Fruit fly (Drosophila melanogaster) whole organism, embryonic: ENCODE data around the gene pbl.
A peak's percentile ranks its signal among the peaks of the same experiment; 100 is the strongest.

ENCODE experiments used
- Ada2b ChIP-seq: fragments of 200-800 bp; sonication (Bioruptor generic); IDR thresholded peaks from 2 replicates; pipeline ENCODE4 v1.3.6; 2022; ENCODE audit warnings: missing biosample characterization, missing genetic modification characterization
- CG1024 ChIP-seq: fragments of 200-800 bp; sonication (Bioruptor generic); IDR thresholded peaks from 2 replicates; pipeline ENCODE4 v1.3.6; 2022; ENCODE audit warnings: missing biosample characterization, missing genetic modification characterization
- CG11456 ChIP-seq: fragments of 200-800 bp; sonication (Bioruptor generic); IDR thresholded peaks from 3 replicates; pipeline ENCODE4 v1.3.6; 2022; ENCODE audit warnings: missing biosample characterization, missing genetic modification characterization
- CG11723 ChIP-seq: fragments of 200-800 bp; sonication (Bioruptor generic); optimal IDR thresholded peaks from 2 replicates; lab custom pipeline; 2017; ENCODE audit warnings: missing biosample characterization, mild to moderate bottlenecking, missing genetic modification characterization
- CG31224 ChIP-seq: fragments of 200-800 bp; sonication (Bioruptor generic); IDR thresholded peaks from 2 replicates; pipeline ENCODE4 v1.3.6; 2022; ENCODE audit warnings: missing biosample characterization, missing genetic modification characterization
- CG33213 ChIP-seq: fragments of 200-800 bp; sonication (Bioruptor generic); optimal IDR thresholded peaks from 3 replicates; lab custom pipeline; 2016; ENCODE audit warnings: missing biosample characterization, missing genetic modification characterization
- CG34376 ChIP-seq: fragments of 200-800 bp; sonication (Bioruptor generic); optimal IDR thresholded peaks from 2 replicates; lab custom pipeline; 2018; ENCODE audit warnings: missing biosample characterization, mild to moderate bottlenecking, missing genetic modification characterization
- CG34422 ChIP-seq: fragments of 200-800 bp; sonication (Bioruptor generic); IDR thresholded peaks from 3 replicates; pipeline ENCODE4 v1.3.6; 2022; ENCODE audit warnings: missing biosample characterization, missing genetic modification characterization
- CG3995 ChIP-seq: fragments of 200-800 bp; sonication (Bioruptor generic); optimal IDR thresholded peaks from 3 replicates; lab custom pipeline; 2016; ENCODE audit warnings: missing biosample characterization, missing genetic modification characterization
- CG4707 ChIP-seq: fragments of 200-800 bp; sonication (Bioruptor generic); optimal IDR thresholded peaks from 2 replicates; lab custom pipeline; 2018; ENCODE audit warnings: missing biosample characterization, mild to moderate bottlenecking, missing genetic modification characterization, moderate library complexity
- CG6765 ChIP-seq: fragments of 200-800 bp; sonication (Bioruptor generic); optimal IDR thresholded peaks from 3 replicates; lab custom pipeline; 2017; ENCODE audit warnings: missing biosample characterization, mild to moderate bottlenecking, missing genetic modification characterization
- CG7839 ChIP-seq: fragments of 200-800 bp; sonication (Bioruptor generic); optimal IDR thresholded peaks from 3 replicates; lab custom pipeline; 2018; ENCODE audit warnings: missing biosample characterization, mild to moderate bottlenecking, missing genetic modification characterization, moderate library complexity
- CG7987 ChIP-seq: fragments of 200-800 bp; sonication (Bioruptor generic); optimal IDR thresholded peaks from 2 replicates; lab custom pipeline; 2018; ENCODE audit warnings: missing biosample characterization, mild to moderate bottlenecking, missing genetic modification characterization, moderate library complexity
- CG9215 ChIP-seq: fragments of 200-800 bp; sonication (Bioruptor generic); IDR thresholded peaks from 2 replicates; pipeline ENCODE4 v1.3.6; 2022; ENCODE audit warnings: missing biosample characterization, missing genetic modification characterization
- Dek ChIP-seq: fragments of 200-800 bp; sonication (Bioruptor generic); optimal IDR thresholded peaks from 3 replicates; lab custom pipeline; 2019; ENCODE audit warnings: missing biosample characterization, mild to moderate bottlenecking, missing genetic modification characterization, moderate library complexity
- E2f1 ChIP-seq: fragments of 200-800 bp; sonication (Bioruptor generic); IDR thresholded peaks from 2 replicates; pipeline ENCODE4 v1.3.6; 2022; ENCODE audit warnings: missing biosample characterization, missing genetic modification characterization
- Eip74EF ChIP-seq, 2 experiments: fragments of 200-800 bp in 1 of 2; fragments of >200 bp in 1 of 2; sonication (Bioruptor generic) in 1 of 2; optimal IDR thresholded peaks; 2 replicates each; lab custom pipeline; 2017 to 2019; ENCODE audit warnings: missing biosample characterization in 2 of 2, missing genetic modification characterization in 2 of 2, mild to moderate bottlenecking in 1 of 2, moderate library complexity in 1 of 2
- GATAe ChIP-seq: fragments of 200-800 bp; sonication (Bioruptor generic); conservative IDR thresholded peaks from 2 replicates; pipeline ENCODE4 v1.3.6; 2022; ENCODE audit warnings: missing biosample characterization, missing genetic modification characterization
- HLH54F ChIP-seq: fragments of 200-800 bp; sonication (Bioruptor generic); optimal IDR thresholded peaks from 3 replicates; lab custom pipeline; 2016; ENCODE audit warnings: missing biosample characterization, missing genetic modification characterization
- HmgZ ChIP-seq: fragments of 200-800 bp; sonication (Bioruptor generic); optimal IDR thresholded peaks from 2 replicates; lab custom pipeline; 2018; ENCODE audit warnings: missing biosample characterization, mild to moderate bottlenecking, missing genetic modification characterization
- Lim3 ChIP-seq: fragments of 200-800 bp; sonication (Bioruptor generic); IDR thresholded peaks from 2 replicates; pipeline ENCODE4 v1.3.6; 2022; ENCODE audit warnings: missing biosample characterization, missing genetic modification characterization
- Mes4 ChIP-seq: fragments of 200-800 bp; sonication (Bioruptor generic); optimal IDR thresholded peaks from 2 replicates; lab custom pipeline; 2016; ENCODE audit warnings: missing biosample characterization, missing genetic modification characterization
- Pdp1 ChIP-seq, 2 experiments: fragments of 200-800 bp; sonication (Bioruptor generic); optimal IDR thresholded peaks; 3 replicates each; lab custom pipeline; 2016; ENCODE audit warnings: missing biosample characterization in 2 of 2, missing genetic modification characterization in 2 of 2, mild to moderate bottlenecking in 1 of 2, moderate library complexity in 1 of 2
- Sox102F ChIP-seq: fragments of 200-800 bp; sonication (Bioruptor generic); optimal IDR thresholded peaks from 2 replicates; lab custom pipeline; 2018; ENCODE audit warnings: missing biosample characterization, mild to moderate bottlenecking, missing genetic modification characterization, moderate library complexity
- Trl ChIP-seq, 3 experiments: fragments of >200 bp in 2 of 3; fragments of 200-800 bp in 1 of 3; sonication (Bioruptor generic) in 1 of 3; optimal IDR thresholded peaks; 2 replicates in 1 of 3; 3 replicates in 2 of 3; lab custom pipeline; 2016 to 2017; ENCODE audit warnings: missing biosample characterization in 1 of 3, missing genetic modification characterization in 1 of 3
- corto ChIP-seq: fragments of 200-800 bp; sonication (Bioruptor generic); optimal IDR thresholded peaks from 2 replicates; lab custom pipeline; 2016; ENCODE audit warnings: missing biosample characterization, mild to moderate bottlenecking, missing genetic modification characterization, moderate library complexity
- dan ChIP-seq: fragments of 200-800 bp; sonication (Bioruptor generic); IDR thresholded peaks from 2 replicates; pipeline ENCODE4 v1.3.6; 2022; ENCODE audit warnings: missing biosample characterization, missing genetic modification characterization
- disco-r ChIP-seq: fragments of 200-800 bp; sonication (Bioruptor generic); optimal IDR thresholded peaks from 2 replicates; lab custom pipeline; 2016; ENCODE audit warnings: missing biosample characterization, missing genetic modification characterization
- ems ChIP-seq: fragments of 200-800 bp; sonication (Bioruptor generic); optimal IDR thresholded peaks from 3 replicates; lab custom pipeline; 2016; ENCODE audit warnings: missing biosample characterization, missing genetic modification characterization
- gem ChIP-seq: fragments of 200-800 bp; sonication (Bioruptor generic); optimal IDR thresholded peaks from 2 replicates; lab custom pipeline; 2019; ENCODE audit warnings: missing biosample characterization, mild to moderate bottlenecking, missing genetic modification characterization, moderate library complexity
- gro ChIP-seq: fragments of 200-800 bp; sonication (Bioruptor generic); optimal IDR thresholded peaks from 2 replicates; lab custom pipeline; 2016; ENCODE audit warnings: missing biosample characterization, missing genetic modification characterization
- ham ChIP-seq: fragments of 200-800 bp; sonication (Bioruptor generic); IDR thresholded peaks from 2 replicates; pipeline ENCODE4 v1.3.6; 2022; ENCODE audit warnings: missing biosample characterization, missing genetic modification characterization
- ind ChIP-seq: fragments of 200-800 bp; sonication (Bioruptor generic); optimal IDR thresholded peaks from 3 replicates; lab custom pipeline; 2016; ENCODE audit warnings: missing biosample characterization, missing genetic modification characterization
- ken ChIP-seq: fragments of 200-800 bp; sonication (Bioruptor generic); IDR thresholded peaks from 3 replicates; pipeline ENCODE4 v1.3.6; 2022; ENCODE audit warnings: missing biosample characterization, missing genetic modification characterization
- lola ChIP-seq, 3 experiments: fragments of >200 bp in 2 of 3; fragments of 200-800 bp in 1 of 3; sonication (Bioruptor generic) in 1 of 3; optimal IDR thresholded peaks; 2 replicates each; lab custom pipeline; 2017 to 2019; ENCODE audit warnings: missing biosample characterization in 3 of 3, missing genetic modification characterization in 3 of 3, mild to moderate bottlenecking in 1 of 3, moderate library complexity in 1 of 3
- lov ChIP-seq, 2 experiments: fragments of 200-800 bp in 1 of 2; fragments of >200 bp in 1 of 2; sonication (Bioruptor generic) in 1 of 2; IDR thresholded peaks in 1 of 2; optimal IDR thresholded peaks in 1 of 2; 2 replicates in 1 of 2; 3 replicates in 1 of 2; pipeline versions ENCODE4 v1.3.6 to Lab custom; 2017 to 2022; ENCODE audit warnings: missing biosample characterization in 1 of 2, missing genetic modification characterization in 1 of 2
- mirr ChIP-seq: fragments of 200-800 bp; sonication (Bioruptor generic); optimal IDR thresholded peaks from 3 replicates; lab custom pipeline; 2018; ENCODE audit warnings: missing biosample characterization, mild to moderate bottlenecking, missing genetic modification characterization
- nau ChIP-seq: fragments of 200-800 bp; sonication (Bioruptor generic); optimal IDR thresholded peaks from 3 replicates; lab custom pipeline; 2017; ENCODE audit warnings: missing biosample characterization, mild to moderate bottlenecking, missing genetic modification characterization, missing genetic modification reagents
- nmo ChIP-seq: fragments of 200-800 bp; sonication (Bioruptor generic); optimal IDR thresholded peaks from 2 replicates; lab custom pipeline; 2018; ENCODE audit warnings: missing biosample characterization, mild to moderate bottlenecking, missing genetic modification characterization, moderate library complexity
- peb ChIP-seq: fragments of 200-800 bp; sonication (Bioruptor generic); IDR thresholded peaks from 2 replicates; pipeline ENCODE4 v1.3.6; 2022; ENCODE audit warnings: missing biosample characterization, missing genetic modification characterization
- pnt ChIP-seq: fragments of 200-800 bp; sonication (Bioruptor generic); optimal IDR thresholded peaks from 3 replicates; lab custom pipeline; 2016; ENCODE audit warnings: missing biosample characterization, missing genetic modification characterization
- slou ChIP-seq: fragments of 200-800 bp; sonication (Bioruptor generic); optimal IDR thresholded peaks from 3 replicates; lab custom pipeline; 2016; ENCODE audit warnings: missing biosample characterization, missing genetic modification characterization
- sob ChIP-seq: fragments of 200-800 bp; sonication (Bioruptor generic); IDR thresholded peaks from 2 replicates; pipeline ENCODE4 v1.3.6; 2022; ENCODE audit warnings: missing biosample characterization, missing genetic modification characterization
- stc ChIP-seq: fragments of 200-800 bp; sonication (Bioruptor generic); IDR thresholded peaks from 2 replicates; pipeline ENCODE4 v1.3.6; 2022; ENCODE audit warnings: missing biosample characterization, missing genetic modification characterization
- sug ChIP-seq: fragments of 200-800 bp; optimal IDR thresholded peaks from 2 replicates; lab custom pipeline; 2019; ENCODE audit warnings: missing biosample characterization, mild to moderate bottlenecking, missing genetic modification characterization, moderate library complexity
- ttk ChIP-seq: fragments of 200-800 bp; sonication (Bioruptor generic); IDR thresholded peaks from 2 replicates; pipeline ENCODE4 v2.1.2; 2022; ENCODE audit warnings: missing biosample characterization, missing genetic modification characterization
- tup ChIP-seq: fragments of 200-800 bp; sonication (Bioruptor generic); optimal IDR thresholded peaks from 2 replicates; lab custom pipeline; 2016; ENCODE audit warnings: missing biosample characterization, mild to moderate bottlenecking, missing genetic modification characterization, moderate library complexity

pbl gene

dm6 chr3L:7942403-7942952, 30.7 kb upstream of the pbl start (continued):
- TF ChIP-seq CG34422 (GFP tag; lab: Robert Waterston, UW) (no peak), lov (optimal IDR thresholded peaks at IDR 0.05; lab: Kevin White, UChicago) (no peak), lov (GFP tag; IDR thresholded peaks at IDR 0.05; lab: Robert Waterston, UW) (no peak), CG11723 (GFP tag; lab: Kevin White, UChicago) (no peak), ttk (GFP tag; lab: Robert Waterston, UW) (no peak), stc (GFP tag; lab: Robert Waterston, UW) (no peak), CG34376 (GFP tag; lab: Kevin White, UChicago) (peak; percentile 78), CG9215 (GFP tag; lab: Robert Waterston, UW) (no peak), HLH54F (GFP tag; lab: Kevin White, UChicago) (no peak), CG31224 (GFP tag; lab: Robert Waterston, UW) (no peak), GATAe (GFP tag; lab: Robert Waterston, UW) (peak; percentile 73), ham (GFP tag; lab: Robert Waterston, UW) (no peak), Lim3 (GFP tag; lab: Robert Waterston, UW) (peak; percentile 61; the same call in 1 of the 2 replicates), CG11456 (GFP tag; lab: Robert Waterston, UW) (no peak), Eip74EF (GFP tag; optimal IDR thresholded peaks at IDR 0.05; lab: Kevin White, UChicago) (no peak), CG7987 (GFP tag; lab: Kevin White, UChicago) (no peak), slou (no peak), ems (no peak), Pdp1 (GFP tag; optimal IDR thresholded peaks at IDR 0.05; lab: Kevin White, UChicago) (peak in 1 of 2 experiments; percentile 40), gro (GFP tag; lab: Kevin White, UChicago) (peak; percentile 48), nmo (GFP tag; lab: Kevin White, UChicago) (no peak), Trl (optimal IDR thresholded peaks at IDR 0.05; lab: Kevin White, UChicago) (no peak), Trl (GFP tag; optimal IDR thresholded peaks at IDR 0.05; lab: Kevin White, UChicago) (no peak), CG1024 (GFP tag; lab: Robert Waterston, UW) (no peak), CG4707 (GFP tag; lab: Kevin White, UChicago) (no peak), sug (tag; lab: Kevin White, UChicago) (peak; percentile 62), peb (no peak), HmgZ (tag; lab: Kevin White, UChicago) (no peak), nau (GFP tag; lab: Kevin White, UChicago) (no peak), CG7839 (tag; lab: Kevin White, UChicago) (no peak), Sox102F (no peak), E2f1 (GFP tag; lab: Robert Waterston, UW) (no peak), Ada2b (no peak), CG3995 (no peak), lola (GFP tag; optimal IDR thresholded peaks at IDR 0.05; lab: Kevin White, UChicago) (no peak), ind (GFP tag; lab: Kevin White, UChicago) (no peak), dan (GFP tag; lab: Robert Waterston, UW) (no peak), Mes4 (GFP tag; lab: Kevin White, UChicago) (no peak), gem (tag; lab: Kevin White, UChicago) (no peak), disco-r (no peak), CG33213 (GFP tag; lab: Kevin White, UChicago) (no peak), corto (peak; percentile 49), mirr (GFP tag; lab: Kevin White, UChicago) (peak; percentile 85), tup (no peak), Dek (tag; lab: Kevin White, UChicago) (no peak), CG6765 (GFP tag; lab: Kevin White, UChicago) (no peak), ken (GFP tag; lab: Robert Waterston, UW) (no peak), pnt (GFP tag; lab: Kevin White, UChicago) (no peak), sob (GFP tag; lab: Robert Waterston, UW) (no peak)
